Worm (Caenorhabditis elegans) whole organism, mixed stage, embryonic: Measurements from ENCODE around the gene F32H5.1.

ENCODE experiments used
- bed-3 ChIP-seq: fragments of 200-800 bp; sonication (Bioruptor generic); optimal IDR thresholded peaks from 3 replicates; lab custom pipeline; 2018; ENCODE audit warnings: mild to moderate bottlenecking, missing genetic modification characterization, moderate library complexity, missing compliant biosample characterization
- blmp-1 ChIP-seq: fragments of 150-350 bp; optimal IDR thresholded peaks from 2 replicates; lab custom pipeline; 2014; ENCODE audit warnings: missing biosample characterization, missing genetic modification characterization
- ceh-39 ChIP-seq: fragments of 150-350 bp; optimal IDR thresholded peaks from 2 replicates; lab custom pipeline; 2014; ENCODE audit warnings: missing biosample characterization, missing genetic modification characterization
- ceh-43 ChIP-seq: fragments of 200-800 bp; sonication (Bioruptor generic); optimal IDR thresholded peaks from 2 replicates; lab custom pipeline; 2018; ENCODE audit warnings: mild to moderate bottlenecking, missing genetic modification characterization, moderate library complexity, missing compliant biosample characterization
- ceh-83 ChIP-seq: fragments of 200-800 bp; sonication (Bioruptor generic); optimal IDR thresholded peaks from 2 replicates; lab custom pipeline; 2018; ENCODE audit warnings: mild to moderate bottlenecking, missing genetic modification characterization, missing compliant biosample characterization
- ces-1 ChIP-seq: fragments of 150-350 bp; optimal IDR thresholded peaks from 2 replicates; lab custom pipeline; 2014; ENCODE audit warnings: missing biosample characterization, missing genetic modification reagents, missing genetic modification characterization
- cnd-1 ChIP-seq: fragments of 200-800 bp; sonication (Bioruptor generic); optimal IDR thresholded peaks from 2 replicates; lab custom pipeline; 2018; ENCODE audit warnings: mild to moderate bottlenecking, missing genetic modification characterization, missing compliant biosample characterization
- drap-1 ChIP-seq: fragments of 200-800 bp; sonication (Bioruptor generic); optimal IDR thresholded peaks from 3 replicates; lab custom pipeline; 2018; ENCODE audit warnings: mild to moderate bottlenecking, missing genetic modification characterization, missing compliant biosample characterization
- elt-1 ChIP-seq: sonication (generic microtip); optimal IDR thresholded peaks from 2 replicates; lab custom pipeline; 2017; ENCODE audit warnings: missing genetic modification characterization, mild to moderate bottlenecking, missing compliant biosample characterization, antibody characterized with exemption, moderate library complexity, borderline replicate concordance; ENCODE audit not compliant: insufficient read depth
- elt-3 ChIP-seq: fragments of 150-350 bp; optimal IDR thresholded peaks from 2 replicates; lab custom pipeline; 2014; ENCODE audit warnings: missing biosample characterization, missing genetic modification characterization
- flh-1 ChIP-seq: fragments of 200-800 bp; sonication (Bioruptor generic); optimal IDR thresholded peaks from 2 replicates; lab custom pipeline; 2018; ENCODE audit warnings: mild to moderate bottlenecking, missing genetic modification characterization, moderate library complexity, missing compliant biosample characterization
- ham-2 ChIP-seq: fragments of 200-800 bp; sonication (Bioruptor generic); optimal IDR thresholded peaks from 2 replicates; lab custom pipeline; 2018; ENCODE audit warnings: mild to moderate bottlenecking, missing genetic modification characterization, missing compliant biosample characterization
- hlh-1 ChIP-seq: fragments of 150-350 bp; optimal IDR thresholded peaks from 2 replicates; lab custom pipeline; 2014; ENCODE audit warnings: missing biosample characterization, missing genetic modification reagents, missing genetic modification characterization
- lin-13 ChIP-seq: fragments of 150-350 bp; optimal IDR thresholded peaks from 2 replicates; lab custom pipeline; 2014; ENCODE audit warnings: missing biosample characterization, missing genetic modification characterization
- lin-32 ChIP-seq: fragments of 200-800 bp; sonication (Bioruptor generic); optimal IDR thresholded peaks from 2 replicates; lab custom pipeline; 2018; ENCODE audit warnings: mild to moderate bottlenecking, missing genetic modification characterization, missing compliant biosample characterization
- lsy-2 ChIP-seq: fragments of 150-350 bp; optimal IDR thresholded peaks from 2 replicates; lab custom pipeline; 2014; ENCODE audit warnings: missing biosample characterization, missing genetic modification characterization
- mab-5 ChIP-seq: fragments of 150-350 bp; optimal IDR thresholded peaks from 2 replicates; lab custom pipeline; 2014; ENCODE audit warnings: missing biosample characterization, missing genetic modification characterization
- mep-1 ChIP-seq: fragments of 150-350 bp; optimal IDR thresholded peaks from 2 replicates; lab custom pipeline; 2017; ENCODE audit warnings: missing biosample characterization, missing genetic modification reagents, missing genetic modification characterization, inconsistent platforms
- mls-2 ChIP-seq: sonication (generic microtip); optimal IDR thresholded peaks from 2 replicates; lab custom pipeline; 2016; ENCODE audit warnings: mild to moderate bottlenecking, missing genetic modification characterization, moderate library complexity, missing compliant biosample characterization
- nhr-12 ChIP-seq: fragments of 150-350 bp; optimal IDR thresholded peaks from 2 replicates; lab custom pipeline; 2014; ENCODE audit warnings: missing biosample characterization, missing genetic modification characterization
- nhr-2 ChIP-seq: fragments of 150-350 bp; optimal IDR thresholded peaks from 2 replicates; lab custom pipeline; 2014; ENCODE audit warnings: missing biosample characterization, missing genetic modification characterization
- nhr-237 ChIP-seq: fragments of 150-350 bp; optimal IDR thresholded peaks from 2 replicates; lab custom pipeline; 2014; ENCODE audit warnings: missing biosample characterization, missing genetic modification characterization
- nhr-28 ChIP-seq: fragments of 150-350 bp; optimal IDR thresholded peaks from 2 replicates; lab custom pipeline; 2014; ENCODE audit warnings: missing biosample characterization, missing genetic modification characterization
- nhr-76 ChIP-seq: sonication (generic microtip); optimal IDR thresholded peaks from 2 replicates; lab custom pipeline; 2017; ENCODE audit warnings: missing biosample characterization, missing genetic modification characterization
- pha-4 ChIP-seq: fragments of 150-350 bp; optimal IDR thresholded peaks from 2 replicates; lab custom pipeline; 2018; ENCODE audit warnings: missing biosample characterization, missing genetic modification reagents, missing genetic modification characterization
- sem-2 ChIP-seq: fragments of 200-800 bp; sonication (Bioruptor generic); optimal IDR thresholded peaks from 2 replicates; lab custom pipeline; 2018; ENCODE audit warnings: mild to moderate bottlenecking, missing genetic modification characterization, missing compliant biosample characterization
- snpc-4 ChIP-seq: fragments of 150-350 bp; optimal IDR thresholded peaks from 2 replicates; lab custom pipeline; 2014; ENCODE audit warnings: missing biosample characterization, missing genetic modification characterization
- sptf-1 ChIP-seq: sonication (generic microtip); optimal IDR thresholded peaks from 2 replicates; lab custom pipeline; 2017; ENCODE audit warnings: mild to moderate bottlenecking, missing genetic modification characterization, moderate library complexity, missing compliant biosample characterization
- tbx-8 ChIP-seq: fragments of 200-800 bp; sonication (Bioruptor generic); optimal IDR thresholded peaks from 2 replicates; lab custom pipeline; 2018; ENCODE audit warnings: mild to moderate bottlenecking, missing genetic modification characterization, moderate library complexity, missing compliant biosample characterization
- unc-120 ChIP-seq: sonication (generic microtip); optimal IDR thresholded peaks from 2 replicates; lab custom pipeline; 2017; ENCODE audit warnings: missing genetic modification characterization, missing compliant biosample characterization; ENCODE audit not compliant: poor library complexity, severe bottlenecking
- unc-39 ChIP-seq: fragments of 150-350 bp; optimal IDR thresholded peaks from 2 replicates; lab custom pipeline; 2014; ENCODE audit warnings: missing biosample characterization, missing genetic modification characterization
- unc-62 ChIP-seq: fragments of 150-350 bp; optimal IDR thresholded peaks from 2 replicates; lab custom pipeline; 2014; ENCODE audit warnings: missing biosample characterization, missing genetic modification reagents, missing genetic modification characterization
- zip-8 ChIP-seq: fragments of 150-350 bp; optimal IDR thresholded peaks from 2 replicates; lab custom pipeline; 2014; ENCODE audit warnings: missing biosample characterization, missing genetic modification characterization
- ztf-11 ChIP-seq: fragments of 150-350 bp; optimal IDR thresholded peaks from 2 replicates; lab custom pipeline; 2014; ENCODE audit warnings: missing biosample characterization, missing genetic modification characterization

Gene F32H5.1

ce11 chrV:13357652-13358281 lies at the start of gene F32H5.1:
F32H5.1 (minus strand) TSS chrV:13358037.
- TF ChIP-seq nhr-76 (tag; lab: Kevin White, UChicago) (no peak), mab-5 (tag; lab: Kevin White, UChicago) (no peak), elt-3 (tag; lab: Kevin White, UChicago) (no peak), lin-32 (GFP tag; lab: Kevin White, UChicago) (no peak), mep-1 (tag; lab: Kevin White, UChicago) (no peak), flh-1 (GFP tag; lab: Kevin White, UChicago) (no peak), unc-120 (tag; lab: Kevin White, UChicago) (no peak), zip-8 (tag; lab: Kevin White, UChicago) (no peak), ceh-43 (GFP tag; lab: Kevin White, UChicago) (no peak), ceh-83 (no peak), elt-1 (tag; lab: Kevin White, UChicago) (no peak), tbx-8 (GFP tag; lab: Kevin White, UChicago) (no peak), unc-62 (no peak), ham-2 (GFP tag; lab: Kevin White, UChicago) (no peak), cnd-1 (tag; lab: Kevin White, UChicago) (no peak)
- TF ChIP-seq, all 35 proteins: peak for 0

- TF ChIP-seq ces-1 (GFP tag; lab: Kevin White, UChicago): no peak
- no peak for TF ChIP-seq ham-2 (GFP tag; lab: Kevin White, UChicago)
- TF ChIP-seq tbx-8 (GFP tag; lab: Kevin White, UChicago): no peak
- TF ChIP-seq ceh-43 (GFP tag; lab: Kevin White, UChicago): no peak
- no peak for TF ChIP-seq pha-4 (tag; lab: Kevin White, UChicago)
- no peak for TF ChIP-seq lin-32 (GFP tag; lab: Kevin White, UChicago)
- no peak for TF ChIP-seq ceh-39
- TF ChIP-seq hlh-1: no peak
- no peak for TF ChIP-seq lin-13 (tag; lab: Kevin White, UChicago)
Observed at ce11 chrV:13406511-13406910, 48.7 kb upstream of the F32H5.1 start, which contains the start of gene F53F1.2. F53F1.2 (plus strand) TSS chrV:13406816.

DNA sequence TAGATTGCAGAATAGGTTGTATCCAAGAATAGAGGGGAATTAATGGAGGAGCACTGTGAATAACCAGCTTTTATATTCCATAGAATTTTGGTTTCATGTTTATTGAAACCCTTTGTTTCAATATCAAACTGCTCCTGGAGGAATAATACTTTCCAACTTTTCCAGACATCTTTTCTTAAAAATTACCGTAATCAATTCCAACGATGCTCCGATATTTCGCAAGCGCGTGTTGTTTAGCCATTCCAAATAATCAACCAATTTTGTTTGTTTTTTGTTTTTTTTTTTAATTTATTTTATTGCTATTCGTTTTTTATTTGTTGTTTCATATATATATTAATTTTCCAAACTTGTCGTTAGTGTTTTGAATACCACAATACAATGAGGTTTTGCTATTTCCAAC lies 48.2 kb upstream of the F32H5.1 start, which contains the start of gene cutl-1:
TSS of gene cutl-1 (minus strand) at position 83 of the 400 bp plus-strand sequence.
- no peak for TF ChIP-seq tbx-8 (GFP tag; lab: Kevin White, UChicago)
- TF ChIP-seq lsy-2 (tag; lab: Kevin White, UChicago): peak; percentile 4

- no peak for TF ChIP-seq ztf-11 (tag; lab: Kevin White, UChicago)
- no peak for TF ChIP-seq ceh-83
- TF ChIP-seq mep-1 (tag; lab: Kevin White, UChicago): no peak
- peak; percentile 9 for TF ChIP-seq cnd-1 (tag; lab: Kevin White, UChicago)
- no peak for TF ChIP-seq mls-2 (tag; lab: Kevin White, UChicago)
- TF ChIP-seq hlh-1: peak; percentile 56
- TF ChIP-seq unc-62: peak; percentile 58
- TF ChIP-seq unc-120 (tag; lab: Kevin White, UChicago): peak; percentile 24
Observed at ce11 chrV:13402524-13402923, 44.7 kb upstream of the F32H5.1 start.

DNA sequence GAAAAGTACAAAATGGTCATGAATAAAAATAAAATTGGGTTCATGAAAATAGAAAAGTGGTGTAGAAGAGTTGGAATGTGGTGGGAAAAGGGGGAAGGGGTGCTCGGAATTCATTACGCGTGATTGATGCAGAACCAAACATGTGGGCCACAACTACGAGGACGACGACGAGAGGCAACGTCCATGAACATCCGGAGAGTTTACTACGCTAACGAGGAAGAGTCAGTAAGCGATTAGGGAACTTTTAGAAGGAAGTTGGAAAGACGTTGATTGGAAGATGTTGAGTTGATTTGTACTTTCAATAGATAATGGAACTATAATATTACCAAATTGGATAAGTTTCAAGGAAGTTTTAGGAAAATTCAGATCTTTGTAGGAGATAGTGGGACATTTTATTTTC lies 43.8 kb upstream of the F32H5.1 start:
- TF ChIP-seq lsy-2 (tag; lab: Kevin White, UChicago) (no peak), ces-1 (GFP tag; lab: Kevin White, UChicago) (peak; percentile 65)

ce11 chrV:13396426-13396825 lies 38.6 kb upstream of the F32H5.1 start:
- TF ChIP-seq nhr-12: no peak
- peak; percentile 66 for TF ChIP-seq unc-120 (tag; lab: Kevin White, UChicago)
- no peak for TF ChIP-seq lin-13 (tag; lab: Kevin White, UChicago)
- TF ChIP-seq lsy-2 (tag; lab: Kevin White, UChicago): no peak
- no peak for TF ChIP-seq nhr-76 (tag; lab: Kevin White, UChicago)
- TF ChIP-seq elt-1 (tag; lab: Kevin White, UChicago): no peak
- no peak for TF ChIP-seq mab-5 (tag; lab: Kevin White, UChicago)
- TF ChIP-seq lin-32 (GFP tag; lab: Kevin White, UChicago): no peak
- TF ChIP-seq ceh-83: no peak
- TF ChIP-seq nhr-2 (tag; lab: Kevin White, UChicago): peak; percentile 48
- TF ChIP-seq sptf-1 (tag; lab: Kevin White, UChicago): peak; percentile 81
- no peak for TF ChIP-seq nhr-28 (tag; lab: Kevin White, UChicago)
- TF ChIP-seq blmp-1 (tag; lab: Kevin White, UChicago): no peak
- peak; percentile 55 for TF ChIP-seq mep-1 (tag; lab: Kevin White, UChicago)
- no peak for TF ChIP-seq unc-39 (tag; lab: Kevin White, UChicago)
- peak; percentile 49 for TF ChIP-seq cnd-1 (tag; lab: Kevin White, UChicago)
- TF ChIP-seq flh-1 (GFP tag; lab: Kevin White, UChicago): no peak
- no peak for TF ChIP-seq bed-3 (GFP tag; lab: Kevin White, UChicago)
- no peak for TF ChIP-seq snpc-4 (tag; lab: Kevin White, UChicago)
- TF ChIP-seq ztf-11 (tag; lab: Kevin White, UChicago): no peak
- peak; percentile 74 for TF ChIP-seq ces-1 (GFP tag; lab: Kevin White, UChicago)
- TF ChIP-seq ceh-39: no peak
- TF ChIP-seq pha-4 (tag; lab: Kevin White, UChicago): no peak
- peak; percentile 45 for TF ChIP-seq tbx-8 (GFP tag; lab: Kevin White, UChicago)
- TF ChIP-seq nhr-237 (tag; lab: Kevin White, UChicago): no peak
- peak; percentile 15 for TF ChIP-seq unc-62
- peak; percentile 74 for TF ChIP-seq mls-2 (tag; lab: Kevin White, UChicago)
- peak; percentile 51 for TF ChIP-seq drap-1 (GFP tag; lab: Kevin White, UChicago)
- TF ChIP-seq elt-3 (tag; lab: Kevin White, UChicago): no peak
- TF ChIP-seq sem-2: no peak
